Fruit fly (Drosophila melanogaster) whole organism, embryonic: ENCODE measurements around the gene Cipc.
A peak's percentile ranks its signal among the peaks of the same experiment; 100 is the strongest.

Source experiments
- CG12236 ChIP-seq: fragments of 200-800 bp; sonication (Bioruptor generic); optimal IDR thresholded peaks from 2 replicates; lab custom pipeline; 2016; ENCODE audit warnings: missing biosample characterization, missing genetic modification characterization
- CG2712 ChIP-seq: fragments of 200-800 bp; optimal IDR thresholded peaks from 3 replicates; lab custom pipeline; 2019; ENCODE audit warnings: missing biosample characterization, mild to moderate bottlenecking, missing genetic modification characterization, moderate library complexity
- unpg ChIP-seq: fragments of 200-800 bp; sonication (Bioruptor generic); optimal IDR thresholded peaks from 3 replicates; lab custom pipeline; 2018; ENCODE audit warnings: missing biosample characterization, mild to moderate bottlenecking, missing genetic modification characterization, moderate library complexity

dm6 chr3R:26072477-26072876, 34.2 kb upstream of the Cipc start:
- TF ChIP-seq CG2712 (tag; lab: Kevin White, UChicago) (peak; percentile 41), CG12236 (GFP tag; lab: Kevin White, UChicago) (no peak), unpg (GFP tag; lab: Kevin White, UChicago) (no peak)
